Fruit fly (Drosophila melanogaster): ENCODE results near the gene Nepl13.

dm6 chr3R:22726771-22727455 lies 34.0 kb downstream of the Nepl13 start, which contains the start of gene CG45049:
- TF ChIP-seq CG8478 (optimal IDR thresholded peaks at IDR 0.05), result no peak
- TF ChIP-seq CTCF (optimal IDR thresholded peaks at IDR 0.05), result no peak

Data from S2 (cell line).